Fruit fly (Drosophila melanogaster) whole organism, prepupa: ENCODE measurements around the gene psidin.
A peak's percentile ranks its signal among the peaks of the same experiment; 100 is the strongest.

Source experiments
- Blimp-1 ChIP-seq: fragments of 200-800 bp; sonication (Bioruptor generic); optimal IDR thresholded peaks from 3 replicates; lab custom pipeline; 2017; ENCODE audit warnings: missing biosample characterization, missing genetic modification characterization, mild to moderate bottlenecking, moderate library complexity, missing genetic modification reagents
- CG10669 ChIP-seq: fragments of 200-800 bp; sonication (Bioruptor generic); optimal IDR thresholded peaks from 3 replicates; lab custom pipeline; 2018; ENCODE audit warnings: missing biosample characterization, mild to moderate bottlenecking, missing genetic modification characterization, moderate library complexity
- CG11294 ChIP-seq: fragments of 200-800 bp; sonication (Bioruptor generic); IDR thresholded peaks from 2 replicates; pipeline ENCODE4 v1.3.6; 2022; ENCODE audit warnings: missing biosample characterization, missing genetic modification characterization
- CG11762 ChIP-seq: fragments of 200-800 bp; sonication (Bioruptor generic); optimal IDR thresholded peaks from 3 replicates; lab custom pipeline; 2016; ENCODE audit warnings: missing biosample characterization, missing genetic modification characterization; ENCODE audit not compliant: insufficient read depth
- CG11902 ChIP-seq: fragments of 200-800 bp; sonication (Bioruptor generic); optimal IDR thresholded peaks from 3 replicates; lab custom pipeline; 2016; ENCODE audit warnings: missing biosample characterization, missing genetic modification characterization
- CG3032 ChIP-seq: fragments of 200-800 bp; optimal IDR thresholded peaks from 2 replicates; lab custom pipeline; 2019; ENCODE audit warnings: missing biosample characterization, mild to moderate bottlenecking, missing genetic modification characterization, moderate library complexity
- CG31627 ChIP-seq: fragments of 200-800 bp; sonication (Bioruptor generic); optimal IDR thresholded peaks from 3 replicates; lab custom pipeline; 2016; ENCODE audit warnings: missing biosample characterization, missing genetic modification characterization
- CG34406 ChIP-seq: fragments of 200-800 bp; sonication (Bioruptor generic); optimal IDR thresholded peaks from 3 replicates; lab custom pipeline; 2016; ENCODE audit warnings: missing biosample characterization, missing genetic modification characterization
- CG4318 ChIP-seq: fragments of 200-800 bp; sonication (Bioruptor generic); optimal IDR thresholded peaks from 3 replicates; lab custom pipeline; 2017; ENCODE audit warnings: missing biosample characterization, mild to moderate bottlenecking, missing genetic modification characterization
- CG6163 ChIP-seq: fragments of 200-800 bp; sonication (Bioruptor generic); IDR thresholded peaks from 3 replicates; pipeline ENCODE4 v1.3.6; 2022; ENCODE audit warnings: missing biosample characterization, missing genetic modification characterization
- CG6276 ChIP-seq: fragments of 200-800 bp; sonication (Bioruptor generic); optimal IDR thresholded peaks from 2 replicates; lab custom pipeline; 2017; ENCODE audit warnings: missing biosample characterization, mild to moderate bottlenecking, missing genetic modification characterization
- CG6792 ChIP-seq: fragments of 200-800 bp; sonication (Bioruptor generic); optimal IDR thresholded peaks from 3 replicates; lab custom pipeline; 2016; ENCODE audit warnings: missing biosample characterization, missing genetic modification characterization
- CG6854 ChIP-seq: fragments of 200-800 bp; sonication (Bioruptor generic); optimal IDR thresholded peaks from 2 replicates; lab custom pipeline; 2017; ENCODE audit warnings: missing biosample characterization, mild to moderate bottlenecking, missing genetic modification characterization
- CG7368 ChIP-seq: fragments of 200-800 bp; sonication (Bioruptor generic); optimal IDR thresholded peaks from 3 replicates; lab custom pipeline; 2016; ENCODE audit warnings: missing biosample characterization, missing genetic modification characterization
- CG8119 ChIP-seq: fragments of 200-800 bp; sonication (Bioruptor generic); IDR thresholded peaks from 3 replicates; pipeline ENCODE4 v1.3.6; 2022; ENCODE audit warnings: missing biosample characterization, missing genetic modification characterization
- CG9139 ChIP-seq: fragments of 200-800 bp; sonication (Bioruptor generic); optimal IDR thresholded peaks from 3 replicates; lab custom pipeline; 2017; ENCODE audit warnings: missing biosample characterization, mild to moderate bottlenecking, missing genetic modification characterization
- Eip75B ChIP-seq: fragments of 200-800 bp; sonication (Bioruptor generic); optimal IDR thresholded peaks from 3 replicates; lab custom pipeline; 2016; ENCODE audit warnings: missing biosample characterization, missing genetic modification characterization
- Eip78C ChIP-seq: fragments of 200-800 bp; sonication (Bioruptor generic); peaks from one replicate; lab custom pipeline; 2016; ENCODE audit warnings: missing biosample characterization, missing genetic modification characterization
- Eip93F ChIP-seq: fragments of 200-800 bp; sonication (Bioruptor generic); optimal IDR thresholded peaks from 2 replicates; lab custom pipeline; 2016; ENCODE audit warnings: missing biosample characterization, mild to moderate bottlenecking, missing genetic modification characterization
- Ets21C ChIP-seq: fragments of 200-800 bp; sonication (Bioruptor generic); optimal IDR thresholded peaks from 3 replicates; lab custom pipeline; 2016; ENCODE audit warnings: missing biosample characterization, missing genetic modification characterization
- Ets96B ChIP-seq: fragments of 200-800 bp; optimal IDR thresholded peaks from 2 replicates; lab custom pipeline; 2019; ENCODE audit warnings: missing biosample characterization, mild to moderate bottlenecking, missing genetic modification characterization, moderate library complexity
- Hr38 ChIP-seq: sonication (Bioruptor generic); optimal IDR thresholded peaks from 2 replicates; lab custom pipeline; 2016; ENCODE audit warnings: missing biosample characterization, missing genetic modification characterization
- Hr4 ChIP-seq: fragments of 200-800 bp; sonication (Bioruptor generic); optimal IDR thresholded peaks from 3 replicates; lab custom pipeline; 2016; ENCODE audit warnings: missing biosample characterization, missing genetic modification characterization
- Met ChIP-seq: fragments of 200-800 bp; sonication (Bioruptor generic); optimal IDR thresholded peaks from 3 replicates; lab custom pipeline; 2016; ENCODE audit warnings: missing biosample characterization, missing genetic modification characterization
- Smox ChIP-seq: fragments of 200-800 bp; sonication (Bioruptor generic); optimal IDR thresholded peaks from 3 replicates; lab custom pipeline; 2016; ENCODE audit warnings: missing biosample characterization, missing genetic modification characterization
- Sox14 ChIP-seq: fragments of 200-800 bp; sonication (Bioruptor generic); optimal IDR thresholded peaks from 3 replicates; lab custom pipeline; 2016; ENCODE audit warnings: missing biosample characterization, missing genetic modification characterization
- Sox15 ChIP-seq: fragments of 200-800 bp; sonication (Bioruptor generic); optimal IDR thresholded peaks from 3 replicates; lab custom pipeline; 2016; ENCODE audit warnings: missing biosample characterization, missing genetic modification characterization
- acj6 ChIP-seq: fragments of 200-800 bp; sonication (Bioruptor generic); optimal IDR thresholded peaks from 3 replicates; lab custom pipeline; 2016; ENCODE audit warnings: missing biosample characterization, missing genetic modification characterization
- dac ChIP-seq: fragments of 200-800 bp; sonication (Bioruptor generic); optimal IDR thresholded peaks from 2 replicates; lab custom pipeline; 2017; ENCODE audit warnings: missing biosample characterization, mild to moderate bottlenecking, missing genetic modification characterization
- dsx ChIP-seq: fragments of 200-800 bp; optimal IDR thresholded peaks from 3 replicates; lab custom pipeline; 2019; ENCODE audit warnings: missing biosample characterization, mild to moderate bottlenecking, missing genetic modification characterization, moderate library complexity; ENCODE audit not compliant: poor library complexity, severe bottlenecking
- eg ChIP-seq: fragments of 200-800 bp; sonication (Bioruptor generic); IDR thresholded peaks from 3 replicates; pipeline ENCODE4 v1.3.6; 2022; ENCODE audit warnings: missing biosample characterization, missing genetic modification characterization
- esn ChIP-seq: fragments of 200-800 bp; sonication (Bioruptor generic); optimal IDR thresholded peaks from 2 replicates; lab custom pipeline; 2016; ENCODE audit warnings: missing biosample characterization, mild to moderate bottlenecking, missing genetic modification characterization, moderate library complexity
- fd59A ChIP-seq: fragments of 200-800 bp; sonication (Bioruptor generic); optimal IDR thresholded peaks from 2 replicates; lab custom pipeline; 2017; ENCODE audit warnings: missing biosample characterization, mild to moderate bottlenecking, missing genetic modification characterization, missing genetic modification reagents
- fd85E ChIP-seq: fragments of 200-800 bp; sonication (Bioruptor generic); optimal IDR thresholded peaks from 3 replicates; lab custom pipeline; 2016; ENCODE audit warnings: missing biosample characterization, missing genetic modification characterization
- fkh ChIP-seq: fragments of 200-800 bp; sonication (Bioruptor generic); optimal IDR thresholded peaks from 3 replicates; lab custom pipeline; 2017; ENCODE audit warnings: missing biosample characterization, mild to moderate bottlenecking, missing genetic modification characterization, moderate library complexity
- net ChIP-seq: fragments of 200-800 bp; sonication (Bioruptor generic); optimal IDR thresholded peaks from 3 replicates; lab custom pipeline; 2016; ENCODE audit warnings: missing biosample characterization, missing genetic modification characterization
- pdm3 ChIP-seq: fragments of 200-800 bp; sonication (Bioruptor generic); optimal IDR thresholded peaks from 3 replicates; lab custom pipeline; 2016; ENCODE audit warnings: missing biosample characterization, missing genetic modification characterization
- salr ChIP-seq, 2 experiments: fragments of 200-800 bp; sonication (Bioruptor generic); optimal IDR thresholded peaks; 3 replicates each; lab custom pipeline; 2016 to 2018; ENCODE audit warnings: missing biosample characterization in 2 of 2, missing genetic modification characterization in 2 of 2, mild to moderate bottlenecking in 1 of 2
- spab ChIP-seq: fragments of 200-800 bp; sonication (Bioruptor generic); optimal IDR thresholded peaks from 2 replicates; lab custom pipeline; 2017; ENCODE audit warnings: missing biosample characterization, mild to moderate bottlenecking, missing genetic modification characterization, missing genetic modification reagents
- ss ChIP-seq, 2 experiments: fragments of 200-800 bp; sonication (Bioruptor generic); optimal IDR thresholded peaks; 2 replicates in 1 of 2; 3 replicates in 1 of 2; lab custom pipeline; 2017 to 2018; ENCODE audit warnings: mild to moderate bottlenecking in 2 of 2, missing biosample characterization in 2 of 2, missing genetic modification characterization in 2 of 2, moderate library complexity in 1 of 2
- svp ChIP-seq: fragments of 200-800 bp; sonication (Bioruptor generic); peaks from one replicate; lab custom pipeline; 2016; ENCODE audit warnings: missing biosample characterization, missing genetic modification characterization
- topi ChIP-seq: fragments of 200-800 bp; sonication (Bioruptor generic); optimal IDR thresholded peaks from 3 replicates; lab custom pipeline; 2016; ENCODE audit warnings: missing biosample characterization, missing genetic modification characterization
- vri ChIP-seq: fragments of 200-800 bp; sonication (Bioruptor generic); optimal IDR thresholded peaks from 3 replicates; lab custom pipeline; 2016; ENCODE audit warnings: missing biosample characterization, mild to moderate bottlenecking, missing genetic modification characterization

Gene psidin

DNA sequence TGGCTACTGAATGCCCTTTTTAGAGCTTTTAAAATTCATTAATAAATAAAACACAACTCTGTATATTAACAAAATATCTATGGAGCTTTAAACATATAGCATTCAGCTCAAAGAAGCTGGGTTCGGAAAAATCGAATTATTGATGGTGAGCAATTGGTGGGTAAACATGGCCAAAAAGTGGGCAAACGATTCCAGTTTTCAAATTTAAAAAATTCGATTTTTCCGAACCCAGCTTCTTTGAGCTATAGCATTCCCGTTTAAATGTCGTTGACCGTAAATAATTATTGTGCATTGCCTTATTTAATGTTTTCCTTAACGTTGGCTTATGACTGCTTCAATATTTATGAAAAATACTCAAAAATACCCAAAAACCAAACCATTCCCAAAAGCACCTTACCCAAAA lies 19.9 kb upstream of the psidin start (continued):
- TF ChIP-seq CG6854 (no peak), net (GFP tag; lab: Kevin White, UChicago) (peak; percentile 44), Ets21C (GFP tag; lab: Kevin White, UChicago) (peak; percentile 38), CG31627 (peak; percentile 59), Hr4 (GFP tag; lab: Kevin White, UChicago) (peak; percentile 49), topi (GFP tag; lab: Kevin White, UChicago) (peak; percentile 74), CG11762 (GFP tag; lab: Kevin White, UChicago) (no peak), CG3032 (peak; percentile 44), CG4318 (GFP tag; lab: Kevin White, UChicago) (peak; percentile 23), Met (GFP tag; lab: Kevin White, UChicago) (peak; percentile 69), ss (GFP tag; optimal IDR thresholded peaks at IDR 0.05; lab: Kevin White, UChicago) (peak in 1 of 2 experiments; percentile 49), CG6163 (no peak), spab (GFP tag; lab: Kevin White, UChicago) (peak; percentile 16), Blimp-1 (GFP tag; lab: Kevin White, UChicago) (no peak), CG8119 (GFP tag; lab: Robert Waterston, UW) (0 out of 3 replicates have a peak, but pooled peaks have one; percentile 14), CG7368 (GFP tag; lab: Kevin White, UChicago) (no peak), esn (GFP tag; lab: Kevin White, UChicago) (peak; percentile 71), acj6 (GFP tag; lab: Kevin White, UChicago) (peak; percentile 41), Ets96B (no peak), fd85E (no peak), dsx (no peak), Eip93F (GFP tag; lab: Kevin White, UChicago) (no peak)

DNA sequence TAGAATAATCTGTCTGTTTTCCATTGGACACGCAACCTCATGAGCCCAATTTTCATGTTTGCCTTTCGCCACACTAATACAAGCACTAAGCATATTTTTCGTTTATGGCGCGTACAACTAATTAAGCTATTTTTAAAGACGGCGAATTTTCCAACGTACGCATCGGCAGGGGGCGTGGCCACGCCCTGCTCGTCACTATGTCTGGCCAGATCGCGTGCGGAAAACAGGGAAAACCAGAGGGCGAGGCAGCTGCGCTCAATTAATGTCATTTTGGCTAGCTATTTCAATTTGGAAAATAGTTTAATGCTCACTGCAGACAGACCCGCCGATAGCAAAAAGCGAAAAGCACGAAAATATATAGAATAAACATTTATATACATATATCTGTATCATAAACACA lies 16.8 kb upstream of the psidin start:
- TF ChIP-seq Eip75B (GFP tag; lab: Kevin White, UChicago) (no peak), fd85E (no peak), CG6792 (GFP tag; lab: Kevin White, UChicago) (no peak), Smox (GFP tag; lab: Kevin White, UChicago) (no peak), eg (no peak), fkh (GFP tag; lab: Kevin White, UChicago) (no peak), CG34406 (no peak), Hr4 (GFP tag; lab: Kevin White, UChicago) (no peak)

DNA sequence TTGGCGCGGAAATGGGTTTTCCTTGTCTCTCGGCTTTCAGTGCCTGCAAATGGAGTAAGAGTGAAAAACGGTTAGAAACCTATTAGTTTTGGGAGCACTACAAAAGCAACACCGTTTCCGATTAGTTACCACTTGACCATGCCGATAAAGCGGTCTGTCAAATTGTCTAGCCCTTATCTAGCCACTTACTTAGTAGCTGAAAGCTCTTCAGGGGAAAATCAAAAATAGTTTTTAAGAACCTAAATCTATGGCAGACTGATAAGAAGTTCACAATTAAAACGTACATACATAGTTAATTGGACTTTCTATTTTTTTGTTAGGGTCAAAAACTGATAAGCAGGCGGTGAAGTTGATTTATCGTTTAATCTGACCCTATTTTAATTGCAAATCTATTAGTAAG lies 14.9 kb upstream of the psidin start:
- no peak for TF ChIP-seq Hr38 (GFP tag; lab: Kevin White, UChicago)
- TF ChIP-seq Ets21C (GFP tag; lab: Kevin White, UChicago), result no peak
- no peak for TF ChIP-seq CG31627
- no peak for TF ChIP-seq fkh (GFP tag; lab: Kevin White, UChicago)
- TF ChIP-seq spab (GFP tag; lab: Kevin White, UChicago), result no peak
- TF ChIP-seq ss (GFP tag; optimal IDR thresholded peaks at IDR 0.05; lab: Kevin White, UChicago), result no peak
- TF ChIP-seq acj6 (GFP tag; lab: Kevin White, UChicago), result no peak
- no peak for TF ChIP-seq Blimp-1 (GFP tag; lab: Kevin White, UChicago)
- no peak for TF ChIP-seq fd85E
- no peak for TF ChIP-seq CG11762 (GFP tag; lab: Kevin White, UChicago)
- no peak for TF ChIP-seq Sox14 (GFP tag; lab: Kevin White, UChicago)
- TF ChIP-seq Eip78C (GFP tag; lab: Kevin White, UChicago), result no peak

DNA sequence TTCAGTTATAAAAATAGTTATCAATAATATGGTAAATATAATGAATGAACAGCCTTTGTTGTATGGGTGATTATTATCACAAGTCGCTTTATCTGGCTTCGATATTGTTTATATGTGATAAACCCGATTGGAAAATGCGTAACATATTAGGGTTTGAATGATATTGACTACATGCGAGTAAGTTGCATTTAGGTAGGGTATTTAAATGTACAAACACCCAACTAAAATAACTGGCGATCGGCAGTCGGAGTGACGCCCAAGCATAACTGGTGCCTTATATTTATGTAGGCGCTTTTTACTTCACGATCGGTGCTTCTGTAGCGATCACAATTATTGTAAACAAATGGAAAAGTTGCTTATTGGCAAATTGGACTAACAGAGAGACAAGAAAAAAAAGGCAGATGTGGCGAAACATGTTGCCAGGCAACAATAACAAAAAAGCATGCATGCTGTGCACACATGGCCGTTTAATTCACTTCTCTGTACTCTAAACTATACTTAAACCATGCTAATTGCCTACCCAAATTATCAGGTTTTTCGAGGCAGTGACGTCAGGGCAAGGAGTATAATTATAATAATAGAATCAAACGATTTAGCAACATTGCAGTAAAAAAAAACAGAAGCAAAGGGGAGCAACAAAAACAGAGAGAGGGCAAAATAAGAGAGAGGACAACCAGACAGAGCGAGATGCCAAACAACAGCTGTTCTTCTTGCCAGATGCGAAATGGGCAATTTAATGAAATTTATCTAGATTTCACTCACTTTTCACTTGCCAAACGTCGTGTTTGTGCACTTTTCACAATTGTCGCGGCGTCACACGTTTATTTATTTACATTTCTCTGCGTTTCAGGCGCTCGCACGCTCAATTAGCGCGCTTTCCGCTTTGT lies 13.9 kb upstream of the psidin start:
- no peak for TF ChIP-seq dac
- peak; percentile 22 for TF ChIP-seq Ets96B
- peak; percentile 18 for TF ChIP-seq svp (GFP tag; lab: Kevin White, UChicago)
- no peak for TF ChIP-seq spab (GFP tag; lab: Kevin White, UChicago)
- TF ChIP-seq Eip93F (GFP tag; lab: Kevin White, UChicago), result no peak
- TF ChIP-seq CG6276, result peak; percentile 39
- TF ChIP-seq CG9139 (GFP tag; lab: Kevin White, UChicago), result peak; percentile 16
- no peak for TF ChIP-seq CG8119 (GFP tag; lab: Robert Waterston, UW)
- no peak for TF ChIP-seq CG11762 (GFP tag; lab: Kevin White, UChicago)
- no peak for TF ChIP-seq CG11294 (GFP tag; lab: Robert Waterston, UW)
- no peak for TF ChIP-seq CG11902 (GFP tag; lab: Kevin White, UChicago)
- no peak for TF ChIP-seq pdm3 (GFP tag; lab: Kevin White, UChicago)
- no peak for TF ChIP-seq CG6854
- no peak for TF ChIP-seq vri
- no peak for TF ChIP-seq fd59A (GFP tag; lab: Kevin White, UChicago)
- TF ChIP-seq Sox15 (GFP tag; lab: Kevin White, UChicago), result no peak
- no peak for TF ChIP-seq salr (GFP tag; optimal IDR thresholded peaks at IDR 0.05; lab: Kevin White, UChicago)
- no peak for TF ChIP-seq CG10669 (GFP tag; lab: Kevin White, UChicago)
